Worm (Caenorhabditis elegans) whole organism, early embryonic: ENCODE measurements around the gene str-94.

Experiments used
- F13C5.2 ChIP-seq: sonication (generic microtip); optimal IDR thresholded peaks from 2 replicates; lab custom pipeline; 2017; ENCODE audit warnings: mild to moderate bottlenecking, missing genetic modification characterization, inconsistent platforms, missing compliant biosample characterization
- ama-1 ChIP-seq: fragments of 150-350 bp; optimal IDR thresholded peaks from 2 replicates; lab custom pipeline; 2014
- flt-1 ChIP-seq: fragments of 200-800 bp; sonication (Bioruptor generic); IDR thresholded peaks from 2 replicates; pipeline ENCODE4 v1.3.6; 2022; ENCODE audit warnings: missing genetic modification characterization, missing compliant biosample characterization
- hmg-4 ChIP-seq: fragments of 200-800 bp; sonication (Bioruptor generic); optimal IDR thresholded peaks from 2 replicates; lab custom pipeline; 2018; ENCODE audit warnings: mild to moderate bottlenecking, missing genetic modification characterization, missing compliant biosample characterization
- hnd-1 ChIP-seq: sonication (generic microtip); optimal IDR thresholded peaks from 2 replicates; lab custom pipeline; 2016; ENCODE audit warnings: missing genetic modification characterization, missing compliant biosample characterization
- sea-1 ChIP-seq: fragments of 200-800 bp; sonication (Bioruptor generic); conservative IDR thresholded peaks from 2 replicates; pipeline ENCODE4 v1.3.6; 2022; ENCODE audit warnings: missing genetic modification characterization, missing compliant biosample characterization
- tbx-11 ChIP-seq: fragments of 200-800 bp; sonication (Bioruptor generic); IDR thresholded peaks from 2 replicates; pipeline ENCODE4 v1.3.6; 2022; ENCODE audit warnings: missing genetic modification characterization, missing compliant biosample characterization
- tbx-37 ChIP-seq: fragments of 200-800 bp; sonication (Bioruptor generic); conservative IDR thresholded peaks from 2 replicates; pipeline ENCODE4 v1.3.6; 2022; ENCODE audit warnings: missing genetic modification reagents, missing genetic modification characterization, missing compliant biosample characterization
- tra-4 ChIP-seq: sonication (generic microtip); optimal IDR thresholded peaks from 2 replicates; lab custom pipeline; 2017; ENCODE audit warnings: missing genetic modification characterization, missing compliant biosample characterization

DNA sequence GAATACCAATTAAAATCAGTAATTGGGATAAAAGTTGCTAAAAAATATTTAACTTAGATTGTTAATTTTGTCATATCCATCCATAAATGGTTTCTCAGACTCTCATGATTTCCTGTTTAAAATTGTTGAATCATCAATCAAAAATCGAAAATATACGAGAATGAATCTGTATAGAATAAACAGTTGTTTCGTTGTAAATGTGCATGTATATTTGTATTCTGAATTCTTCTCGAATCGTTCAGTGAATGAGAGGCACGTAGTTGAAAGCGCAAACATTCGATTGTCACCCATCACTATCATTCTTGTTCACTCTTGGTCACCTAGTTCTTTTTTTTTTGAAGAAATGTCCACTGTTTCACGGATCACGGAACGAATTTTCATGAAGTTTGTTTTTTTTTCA lies 826 bp upstream of the str-94 start, which contains the start of gene ptd-2:
- TF ChIP-seq tbx-37 (GFP tag; lab: Robert Waterston, UW), result no peak
- TF ChIP-seq hnd-1 (tag; lab: Kevin White, UChicago), result no peak
- no peak for TF ChIP-seq tbx-11 (GFP tag; lab: Robert Waterston, UW)
- no peak for TF ChIP-seq flt-1
- no peak for TF ChIP-seq hmg-4 (GFP tag; lab: Kevin White, UChicago)
- TF ChIP-seq ama-1, result no peak
- TF ChIP-seq F13C5.2 (tag; lab: Kevin White, UChicago), result no peak
- TF ChIP-seq tra-4 (tag; lab: Kevin White, UChicago), result no peak
- no peak for TF ChIP-seq sea-1 (GFP tag; lab: Robert Waterston, UW)
